Fruit fly (Drosophila melanogaster) whole organism, embryonic: ENCODE results near the gene ND-39.

Experiments used
- Atf6 ChIP-seq: fragments of 200-800 bp; sonication (Bioruptor generic); IDR thresholded peaks from 2 replicates; pipeline ENCODE4 v1.3.6; 2022; ENCODE audit warnings: missing biosample characterization, missing genetic modification characterization
- B-H2 ChIP-seq: fragments of 200-800 bp; sonication (Bioruptor generic); optimal IDR thresholded peaks from 2 replicates; lab custom pipeline; 2018; ENCODE audit warnings: missing biosample characterization, mild to moderate bottlenecking, missing genetic modification characterization
- CG10267 ChIP-seq: fragments of 200-800 bp; sonication (Bioruptor generic); optimal IDR thresholded peaks from 2 replicates; lab custom pipeline; 2018; ENCODE audit warnings: missing biosample characterization, mild to moderate bottlenecking, missing genetic modification characterization, moderate library complexity
- CG11695 ChIP-seq: fragments of 200-800 bp; sonication (Bioruptor generic); IDR thresholded peaks from 3 replicates; pipeline ENCODE4 v1.3.6; 2022; ENCODE audit warnings: missing biosample characterization, missing genetic modification characterization
- CG12659 ChIP-seq: fragments of 200-800 bp; sonication (Bioruptor generic); optimal IDR thresholded peaks from 3 replicates; lab custom pipeline; 2017; ENCODE audit warnings: mild to moderate bottlenecking, missing biosample characterization, missing genetic modification reagents, missing genetic modification characterization
- CG12769 ChIP-seq: fragments of 200-800 bp; sonication (Bioruptor generic); optimal IDR thresholded peaks from 2 replicates; lab custom pipeline; 2019; ENCODE audit warnings: missing biosample characterization, mild to moderate bottlenecking, missing genetic modification characterization, moderate library complexity
- CG13894 ChIP-seq: fragments of 200-800 bp; sonication (Bioruptor generic); optimal IDR thresholded peaks from 3 replicates; lab custom pipeline; 2018; ENCODE audit warnings: missing biosample characterization, mild to moderate bottlenecking, missing genetic modification characterization, moderate library complexity
- CG15696 ChIP-seq: fragments of 200-800 bp; sonication (Bioruptor generic); optimal IDR thresholded peaks from 2 replicates; lab custom pipeline; 2019; ENCODE audit warnings: missing biosample characterization, mild to moderate bottlenecking, missing genetic modification characterization, moderate library complexity
- CG17359 ChIP-seq: fragments of 200-800 bp; sonication (Bioruptor generic); optimal IDR thresholded peaks from 3 replicates; lab custom pipeline; 2018; ENCODE audit warnings: missing biosample characterization, mild to moderate bottlenecking, missing genetic modification characterization, moderate library complexity
- CG17361 ChIP-seq: fragments of 200-800 bp; sonication (Bioruptor generic); IDR thresholded peaks from 3 replicates; pipeline ENCODE4 v1.3.6; 2022; ENCODE audit warnings: missing biosample characterization, missing genetic modification characterization
- CG17568 ChIP-seq: fragments of 200-800 bp; sonication (Bioruptor generic); optimal IDR thresholded peaks from 2 replicates; lab custom pipeline; 2018; ENCODE audit warnings: missing biosample characterization, mild to moderate bottlenecking, missing genetic modification characterization, moderate library complexity
- CG18619 ChIP-seq: fragments of 200-800 bp; sonication (Bioruptor generic); optimal IDR thresholded peaks from 3 replicates; lab custom pipeline; 2017; ENCODE audit warnings: missing biosample characterization, mild to moderate bottlenecking, missing genetic modification characterization
- CG2120 ChIP-seq: fragments of 200-800 bp; sonication (Bioruptor generic); optimal IDR thresholded peaks from 3 replicates; lab custom pipeline; 2016; ENCODE audit warnings: missing biosample characterization, missing genetic modification characterization
- CG32532 ChIP-seq: fragments of 200-800 bp; sonication (Bioruptor generic); IDR thresholded peaks from 2 replicates; pipeline ENCODE4 v1.3.6; 2022; ENCODE audit warnings: missing biosample characterization, missing genetic modification characterization
- CG3281 ChIP-seq: fragments of 200-800 bp; sonication (Bioruptor generic); optimal IDR thresholded peaks from 3 replicates; lab custom pipeline; 2017; ENCODE audit warnings: missing biosample characterization, mild to moderate bottlenecking, missing genetic modification characterization
- CG4820 ChIP-seq: fragments of 200-800 bp; sonication (Bioruptor generic); optimal IDR thresholded peaks from 3 replicates; lab custom pipeline; 2016; ENCODE audit warnings: missing biosample characterization, missing genetic modification characterization
- CG6791 ChIP-seq: fragments of 200-800 bp; sonication (Bioruptor generic); IDR thresholded peaks from 3 replicates; pipeline ENCODE4 v1.3.6; 2022; ENCODE audit warnings: missing biosample characterization, missing genetic modification characterization; ENCODE audit not compliant: partially characterized antibody
- Dip2 ChIP-seq: fragments of 200-800 bp; sonication (Bioruptor generic); IDR thresholded peaks from 2 replicates; pipeline ENCODE4 v1.3.6; 2022; ENCODE audit warnings: missing biosample characterization, missing genetic modification characterization
- Eip74EF ChIP-seq, 2 experiments: fragments of 200-800 bp in 1 of 2; fragments of >200 bp in 1 of 2; sonication (Bioruptor generic) in 1 of 2; optimal IDR thresholded peaks; 2 replicates each; lab custom pipeline; 2017 to 2019; ENCODE audit warnings: missing biosample characterization in 2 of 2, missing genetic modification characterization in 2 of 2, mild to moderate bottlenecking in 1 of 2, moderate library complexity in 1 of 2
- Ets65A ChIP-seq: fragments of 200-800 bp; sonication (Bioruptor generic); peaks from one replicate; lab custom pipeline; 2016; ENCODE audit warnings: missing biosample characterization, missing genetic modification characterization
- Fer1 ChIP-seq: fragments of 200-800 bp; sonication (Bioruptor generic); optimal IDR thresholded peaks from 2 replicates; lab custom pipeline; 2017; ENCODE audit warnings: missing biosample characterization, mild to moderate bottlenecking, missing genetic modification characterization
- Fer2 ChIP-seq: fragments of 200-800 bp; sonication (Bioruptor generic); optimal IDR thresholded peaks from 2 replicates; lab custom pipeline; 2018; ENCODE audit warnings: missing biosample characterization, mild to moderate bottlenecking, missing genetic modification characterization, moderate library complexity
- Gug ChIP-seq: fragments of 200-800 bp; sonication (Bioruptor generic); IDR thresholded peaks from 4 replicates; pipeline ENCODE4 v1.3.6; 2022; ENCODE audit warnings: missing biosample characterization, missing genetic modification characterization
- H2.0 ChIP-seq: fragments of 200-800 bp; sonication (Bioruptor generic); IDR thresholded peaks from 2 replicates; pipeline ENCODE4 v1.3.6; 2022; ENCODE audit warnings: missing biosample characterization, missing genetic modification characterization
- Hmr ChIP-seq: fragments of 200-800 bp; sonication (Bioruptor generic); optimal IDR thresholded peaks from 3 replicates; lab custom pipeline; 2017; ENCODE audit warnings: mild to moderate bottlenecking, missing biosample characterization, missing genetic modification reagents, missing genetic modification characterization
- Med ChIP-seq: fragments of 200-800 bp; sonication (Bioruptor generic); peaks from one replicate; lab custom pipeline; 2016; ENCODE audit warnings: missing biosample characterization, missing genetic modification characterization, mild to moderate bottlenecking, inconsistent platforms, moderate library complexity
- Pdp1 ChIP-seq, 2 experiments: fragments of 200-800 bp; sonication (Bioruptor generic); optimal IDR thresholded peaks; 3 replicates each; lab custom pipeline; 2016; ENCODE audit warnings: missing biosample characterization in 2 of 2, missing genetic modification characterization in 2 of 2, mild to moderate bottlenecking in 1 of 2, moderate library complexity in 1 of 2
- TFAM ChIP-seq: fragments of 200-800 bp; sonication (Bioruptor generic); optimal IDR thresholded peaks from 2 replicates; lab custom pipeline; 2017; ENCODE audit warnings: missing biosample characterization, missing genetic modification characterization, inconsistent platforms
- aop ChIP-seq: fragments of 200-800 bp; sonication (Bioruptor generic); IDR thresholded peaks from 2 replicates; pipeline ENCODE4 v1.3.6; 2022; ENCODE audit warnings: missing biosample characterization, missing genetic modification characterization
- chinmo ChIP-seq: fragments of 200-800 bp; sonication (Bioruptor generic); IDR thresholded peaks from 4 replicates; pipeline ENCODE4 v1.3.6; 2022; ENCODE audit warnings: missing biosample characterization, missing genetic modification characterization; ENCODE audit not compliant: partially characterized antibody
- cwo ChIP-seq: fragments of 200-800 bp; sonication (Bioruptor generic); optimal IDR thresholded peaks from 3 replicates; lab custom pipeline; 2017; ENCODE audit warnings: missing biosample characterization, missing genetic modification characterization, mild to moderate bottlenecking, moderate library complexity, missing genetic modification reagents
- dysf ChIP-seq: fragments of 200-800 bp; sonication (Bioruptor generic); IDR thresholded peaks from 3 replicates; pipeline ENCODE4 v1.3.6; 2022; ENCODE audit warnings: missing biosample characterization, missing genetic modification characterization
- gcm ChIP-seq: fragments of 200-800 bp; sonication (Bioruptor generic); optimal IDR thresholded peaks from 2 replicates; lab custom pipeline; 2019; ENCODE audit warnings: missing biosample characterization, mild to moderate bottlenecking, missing genetic modification characterization, moderate library complexity
- gem ChIP-seq: fragments of 200-800 bp; sonication (Bioruptor generic); optimal IDR thresholded peaks from 2 replicates; lab custom pipeline; 2019; ENCODE audit warnings: missing biosample characterization, mild to moderate bottlenecking, missing genetic modification characterization, moderate library complexity
- ham ChIP-seq: fragments of 200-800 bp; sonication (Bioruptor generic); IDR thresholded peaks from 2 replicates; pipeline ENCODE4 v1.3.6; 2022; ENCODE audit warnings: missing biosample characterization, missing genetic modification characterization
- lab ChIP-seq: fragments of 200-800 bp; sonication (Bioruptor generic); optimal IDR thresholded peaks from 3 replicates; lab custom pipeline; 2017; ENCODE audit warnings: missing biosample characterization, missing genetic modification characterization, mild to moderate bottlenecking, moderate library complexity, missing genetic modification reagents
- lola ChIP-seq, 3 experiments: fragments of >200 bp in 2 of 3; fragments of 200-800 bp in 1 of 3; sonication (Bioruptor generic) in 1 of 3; optimal IDR thresholded peaks; 2 replicates each; lab custom pipeline; 2017 to 2019; ENCODE audit warnings: missing biosample characterization in 3 of 3, missing genetic modification characterization in 3 of 3, mild to moderate bottlenecking in 1 of 3, moderate library complexity in 1 of 3
- prd ChIP-seq, 3 experiments: fragments of >200 bp in 2 of 3; fragments of 200-800 bp in 1 of 3; sonication (Bioruptor generic) in 1 of 3; optimal IDR thresholded peaks in 2 of 3; IDR thresholded peaks in 1 of 3; 2 replicates in 2 of 3; 3 replicates in 1 of 3; pipeline versions ENCODE4 v1.3.6 to Lab custom; 2017 to 2022; ENCODE audit warnings: missing biosample characterization in 1 of 3, missing genetic modification characterization in 1 of 3
- rib ChIP-seq: fragments of 200-800 bp; sonication (Bioruptor generic); IDR thresholded peaks from 2 replicates; pipeline ENCODE4 v1.3.6; 2022; ENCODE audit warnings: missing biosample characterization, missing genetic modification characterization
- sd ChIP-seq: fragments of 200-800 bp; sonication (Bioruptor generic); optimal IDR thresholded peaks from 3 replicates; lab custom pipeline; 2018; ENCODE audit warnings: missing biosample characterization, mild to moderate bottlenecking, missing genetic modification characterization, moderate library complexity
- sens ChIP-seq: fragments of 200-800 bp; sonication (Bioruptor generic); peaks from one replicate; lab custom pipeline; 2016; ENCODE audit warnings: missing biosample characterization, missing genetic modification characterization
- sim ChIP-seq: fragments of 200-800 bp; sonication (Bioruptor generic); IDR thresholded peaks from 2 replicates; pipeline ENCODE4 v1.3.6; 2022; ENCODE audit warnings: missing biosample characterization, missing genetic modification characterization

Gene ND-39

DNA sequence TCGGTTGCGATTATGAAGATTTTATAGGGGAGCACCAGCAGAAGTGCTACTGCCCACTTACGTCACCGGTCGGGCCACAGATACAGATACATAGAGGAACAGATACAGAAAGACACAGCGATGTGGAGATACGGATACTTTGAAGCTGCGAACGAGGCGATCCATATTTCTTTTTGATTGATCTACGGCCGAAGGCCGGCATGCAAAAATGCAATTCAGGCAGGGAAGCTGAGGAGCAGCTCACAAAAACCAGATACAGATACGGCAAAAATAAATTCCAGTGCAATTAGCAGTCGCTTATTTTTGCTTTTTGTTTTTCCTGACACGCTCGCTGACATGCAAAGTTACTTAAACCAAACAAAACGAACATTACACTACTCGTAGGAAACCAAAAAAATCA lies 39.4 kb downstream of the ND-39 start:
- TF ChIP-seq Pdp1 (GFP tag; optimal IDR thresholded peaks at IDR 0.05; lab: Kevin White, UChicago) = peak in 1 of 2 experiments; percentile 39
- peak; percentile 36; the same call in 1 of the 2 replicates for TF ChIP-seq CG32532 (GFP tag; lab: Robert Waterston, UW)
- no peak for TF ChIP-seq CG17568 (GFP tag; lab: Kevin White, UChicago)
- 0 out of 4 replicates have a peak, but pooled peaks have one; percentile 46 for TF ChIP-seq chinmo (GFP tag; lab: Robert Waterston, UW)
- TF ChIP-seq gcm = peak; percentile 29
- TF ChIP-seq CG2120 (GFP tag; lab: Kevin White, UChicago) = no peak
- TF ChIP-seq CG6791 (GFP tag; lab: Robert Waterston, UW) = peak; percentile 57; the same call in 1 of the 3 replicates
- TF ChIP-seq Ets65A (GFP tag; lab: Kevin White, UChicago) = peak; percentile 2

DNA sequence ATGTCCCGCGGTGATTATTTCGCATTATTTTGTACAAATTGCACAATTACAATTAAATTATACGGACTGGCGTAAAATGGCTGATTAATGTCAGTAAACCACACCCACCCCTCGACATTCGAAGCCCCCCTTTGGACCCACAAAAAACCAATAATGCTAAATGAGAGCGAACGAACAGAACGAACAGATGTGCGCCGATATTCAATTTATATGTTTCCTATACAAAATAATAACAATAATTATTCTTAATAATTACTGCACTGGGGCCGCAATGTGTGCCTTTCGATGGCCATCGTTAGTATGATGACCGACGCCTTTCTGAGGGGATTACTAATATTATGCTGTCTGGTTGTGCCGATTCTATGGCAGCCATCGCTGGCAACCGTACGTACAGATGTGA lies 41.5 kb downstream of the ND-39 start, which contains the start of gene CG13250:
Gene CG13250 (plus strand): TSS at position 301 of the 400 bp plus-strand sequence.
- TF ChIP-seq Eip74EF (GFP tag; optimal IDR thresholded peaks at IDR 0.05; lab: Kevin White, UChicago) (no peak), Dip2 (no peak), CG12659 (GFP tag; lab: Kevin White, UChicago) (no peak), B-H2 (no peak), aop (GFP tag; lab: Robert Waterston, UW) (no peak), CG15696 (tag; lab: Kevin White, UChicago) (no peak), Hmr (GFP tag; lab: Kevin White, UChicago) (no peak), dysf (no peak), ham (GFP tag; lab: Robert Waterston, UW) (no peak)

- TF ChIP-seq CG13894 (tag; lab: Kevin White, UChicago) (peak; percentile 15), Pdp1 (GFP tag; optimal IDR thresholded peaks at IDR 0.05; lab: Kevin White, UChicago) (peak in 1 of 2 experiments; percentile 15), gem (peak; percentile 0), lola (GFP tag; optimal IDR thresholded peaks at IDR 0.05; lab: Kevin White, UChicago) (peak in 1 of 3 experiments; percentile 24), Med (GFP tag; lab: Kevin White, UChicago) (peak; percentile 62), sens (GFP tag; lab: Kevin White, UChicago) (peak; percentile 72), CG4820 (GFP tag; lab: Kevin White, UChicago) (no peak), CG18619 (GFP tag; lab: Kevin White, UChicago) (no peak), CG10267 (no peak), H2.0 (GFP tag; lab: Robert Waterston, UW) (no peak), sim (GFP tag; lab: Robert Waterston, UW) (no peak), Gug (GFP tag; lab: Robert Waterston, UW) (no peak)
Observed at dm6 chr3L:20536919-20537318, 45.0 kb downstream of the ND-39 start.

DNA sequence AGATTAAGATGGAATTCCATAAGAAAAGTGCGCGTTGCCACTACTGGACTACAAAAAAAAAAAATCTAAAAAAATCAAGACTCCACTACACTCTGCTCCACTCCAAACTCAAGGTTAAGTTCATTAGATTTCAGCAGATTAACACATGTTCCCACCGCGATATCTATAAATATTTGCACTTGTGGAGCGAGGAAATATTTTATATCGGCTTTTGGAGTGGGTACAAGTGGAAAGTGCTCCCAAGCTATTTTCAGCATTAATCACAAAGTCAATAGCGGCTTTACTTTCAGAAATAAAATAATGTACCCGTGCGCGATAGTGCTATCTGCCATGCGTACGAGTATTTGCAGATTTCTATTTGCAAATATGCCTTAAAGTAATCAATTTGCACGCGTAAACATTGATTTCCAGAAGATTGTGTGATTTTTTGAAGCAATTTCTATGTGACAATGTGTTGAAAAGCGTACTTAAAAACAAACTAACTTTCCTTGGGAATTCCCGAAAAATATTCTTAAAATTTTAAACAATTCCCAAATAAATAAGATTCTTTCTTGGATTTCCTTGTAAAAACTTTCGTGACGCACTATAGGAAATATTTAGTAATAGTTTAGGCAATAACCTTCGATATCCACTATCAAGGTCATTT lies 45.9 kb downstream of the ND-39 start:
- TF ChIP-seq TFAM (GFP tag; lab: Kevin White, UChicago) = no peak
- TF ChIP-seq CG3281 (GFP tag; lab: Kevin White, UChicago) = peak; percentile 40
- no peak for TF ChIP-seq CG13894 (tag; lab: Kevin White, UChicago)
- TF ChIP-seq Fer2 (tag; lab: Kevin White, UChicago) = no peak
- peak; percentile 29 for TF ChIP-seq sd (tag; lab: Kevin White, UChicago)
- TF ChIP-seq prd (optimal IDR thresholded peaks at IDR 0.05; lab: Kevin White, UChicago) = no peak
- TF ChIP-seq prd (GFP tag; IDR thresholded peaks at IDR 0.05; lab: Robert Waterston, UW) = no peak
- TF ChIP-seq cwo (GFP tag; lab: Kevin White, UChicago) = peak; percentile 53
- 0 out of 2 replicates have a peak, but pooled peaks have one; percentile 8 for TF ChIP-seq rib
- peak; percentile 85 for TF ChIP-seq sens (GFP tag; lab: Kevin White, UChicago)
- TF ChIP-seq Fer1 (GFP tag; lab: Kevin White, UChicago) = peak; percentile 10
- no peak for TF ChIP-seq CG17361 (GFP tag; lab: Robert Waterston, UW)
- no peak for TF ChIP-seq CG17359 (tag; lab: Kevin White, UChicago)
- peak; percentile 42 for TF ChIP-seq Hmr (GFP tag; lab: Kevin White, UChicago)
- peak; percentile 25 for TF ChIP-seq CG12769 (tag; lab: Kevin White, UChicago)
- 0 out of 3 replicates have a peak, but pooled peaks have one; percentile 17 for TF ChIP-seq CG11695 (GFP tag; lab: Robert Waterston, UW)
- TF ChIP-seq Atf6 = no peak
- TF ChIP-seq lab (GFP tag; lab: Kevin White, UChicago) = peak; percentile 58
